Fruit fly (Drosophila melanogaster) whole organism, embryonic: Measurements from ENCODE around the gene CG4660.
A peak's percentile ranks its signal among the peaks of the same experiment; 100 is the strongest.

Source experiments
- Atf6 ChIP-seq: fragments of 200-800 bp; sonication (Bioruptor generic); IDR thresholded peaks from 2 replicates; pipeline ENCODE4 v1.3.6; 2022; ENCODE audit warnings: missing biosample characterization, missing genetic modification characterization
- CG10274 ChIP-seq: fragments of 200-800 bp; sonication (Bioruptor generic); optimal IDR thresholded peaks from 3 replicates; lab custom pipeline; 2017; ENCODE audit warnings: missing biosample characterization, mild to moderate bottlenecking, missing genetic modification characterization
- CG11398 ChIP-seq: fragments of 200-800 bp; sonication (Bioruptor generic); optimal IDR thresholded peaks from 2 replicates; lab custom pipeline; 2016; ENCODE audit warnings: missing biosample characterization, missing genetic modification characterization
- CG11723 ChIP-seq: fragments of 200-800 bp; sonication (Bioruptor generic); optimal IDR thresholded peaks from 2 replicates; lab custom pipeline; 2017; ENCODE audit warnings: missing biosample characterization, mild to moderate bottlenecking, missing genetic modification characterization
- CG12744 ChIP-seq: fragments of 200-800 bp; sonication (Bioruptor generic); optimal IDR thresholded peaks from 2 replicates; lab custom pipeline; 2016; ENCODE audit warnings: missing biosample characterization, missing genetic modification characterization
- CG13894 ChIP-seq: fragments of 200-800 bp; sonication (Bioruptor generic); optimal IDR thresholded peaks from 3 replicates; lab custom pipeline; 2018; ENCODE audit warnings: missing biosample characterization, mild to moderate bottlenecking, missing genetic modification characterization, moderate library complexity
- CG1602 ChIP-seq: fragments of 200-800 bp; sonication (Bioruptor generic); optimal IDR thresholded peaks from 3 replicates; lab custom pipeline; 2016; ENCODE audit warnings: missing biosample characterization, missing genetic modification characterization
- CG1647 ChIP-seq: fragments of 200-800 bp; sonication (Bioruptor generic); optimal IDR thresholded peaks from 3 replicates; lab custom pipeline; 2016; ENCODE audit warnings: missing biosample characterization, missing genetic modification characterization
- CG16813 ChIP-seq: fragments of 200-800 bp; sonication (Bioruptor generic); IDR thresholded peaks from 3 replicates; pipeline ENCODE4 v1.3.6; 2022; ENCODE audit warnings: missing biosample characterization, missing genetic modification characterization; ENCODE audit not compliant: partially characterized antibody
- CG17385 ChIP-seq: fragments of 200-800 bp; sonication (Bioruptor generic); optimal IDR thresholded peaks from 3 replicates; lab custom pipeline; 2018; ENCODE audit warnings: missing biosample characterization, mild to moderate bottlenecking, missing genetic modification characterization
- CG17912 ChIP-seq: fragments of 200-800 bp; sonication (Bioruptor generic); optimal IDR thresholded peaks from 2 replicates; lab custom pipeline; 2018; ENCODE audit warnings: missing biosample characterization, mild to moderate bottlenecking, missing genetic modification characterization
- CG1792 ChIP-seq: fragments of 200-800 bp; sonication (Bioruptor generic); optimal IDR thresholded peaks from 2 replicates; lab custom pipeline; 2016; ENCODE audit warnings: missing biosample characterization, missing genetic modification characterization
- CG1832 ChIP-seq: fragments of 200-800 bp; sonication (Bioruptor generic); optimal IDR thresholded peaks from 2 replicates; lab custom pipeline; 2017; ENCODE audit warnings: missing biosample characterization, mild to moderate bottlenecking, missing genetic modification characterization, inconsistent platforms
- CG18764 ChIP-seq: fragments of 200-800 bp; sonication (Bioruptor generic); optimal IDR thresholded peaks from 3 replicates; lab custom pipeline; 2016; ENCODE audit warnings: missing biosample characterization, missing genetic modification characterization
- CG30403 ChIP-seq: fragments of 200-800 bp; sonication (Bioruptor generic); optimal IDR thresholded peaks from 3 replicates; lab custom pipeline; 2016; ENCODE audit warnings: missing biosample characterization, missing genetic modification characterization
- CG32767 ChIP-seq: fragments of 200-800 bp; sonication (Bioruptor generic); IDR thresholded peaks from 2 replicates; pipeline ENCODE4 v1.3.6; 2022; ENCODE audit warnings: missing biosample characterization, missing genetic modification characterization
- CG34224 ChIP-seq: fragments of 200-800 bp; sonication (Bioruptor generic); IDR thresholded peaks from 3 replicates; pipeline ENCODE4 v1.3.6; 2022; ENCODE audit warnings: missing biosample characterization, missing genetic modification characterization; ENCODE audit not compliant: partially characterized antibody
- CG3838 ChIP-seq: fragments of 200-800 bp; sonication (Bioruptor generic); optimal IDR thresholded peaks from 3 replicates; lab custom pipeline; 2016; ENCODE audit warnings: missing biosample characterization, missing genetic modification characterization
- CG4282 ChIP-seq: fragments of 200-800 bp; sonication (Bioruptor generic); optimal IDR thresholded peaks from 2 replicates; lab custom pipeline; 2016; ENCODE audit warnings: missing biosample characterization, missing genetic modification characterization
- CG4730 ChIP-seq: fragments of 200-800 bp; sonication (Bioruptor generic); IDR thresholded peaks from 2 replicates; pipeline ENCODE4 v1.3.6; 2022; ENCODE audit warnings: missing biosample characterization, missing genetic modification characterization
- CG6689 ChIP-seq: fragments of 200-800 bp; sonication (Bioruptor generic); IDR thresholded peaks from 2 replicates; pipeline ENCODE4 v1.3.6; 2022; ENCODE audit warnings: missing biosample characterization, missing genetic modification characterization
- CG9215 ChIP-seq: fragments of 200-800 bp; sonication (Bioruptor generic); IDR thresholded peaks from 2 replicates; pipeline ENCODE4 v1.3.6; 2022; ENCODE audit warnings: missing biosample characterization, missing genetic modification characterization
- CG9817 ChIP-seq: fragments of 200-800 bp; sonication (Bioruptor generic); optimal IDR thresholded peaks from 2 replicates; lab custom pipeline; 2018; ENCODE audit warnings: missing biosample characterization, mild to moderate bottlenecking, missing genetic modification characterization, moderate library complexity
- Dbx ChIP-seq: fragments of 200-800 bp; sonication (Bioruptor generic); IDR thresholded peaks from 3 replicates; pipeline ENCODE4 v1.3.6; 2022; ENCODE audit warnings: missing biosample characterization, missing genetic modification characterization
- Fer1 ChIP-seq: fragments of 200-800 bp; sonication (Bioruptor generic); optimal IDR thresholded peaks from 2 replicates; lab custom pipeline; 2017; ENCODE audit warnings: missing biosample characterization, mild to moderate bottlenecking, missing genetic modification characterization
- Fer2 ChIP-seq: fragments of 200-800 bp; sonication (Bioruptor generic); optimal IDR thresholded peaks from 2 replicates; lab custom pipeline; 2018; ENCODE audit warnings: missing biosample characterization, mild to moderate bottlenecking, missing genetic modification characterization, moderate library complexity
- Gsc ChIP-seq: fragments of 200-800 bp; sonication (Bioruptor generic); IDR thresholded peaks from 2 replicates; pipeline ENCODE4 v1.3.6; 2022; ENCODE audit warnings: missing biosample characterization, missing genetic modification characterization
- Hey ChIP-seq: fragments of 200-800 bp; sonication (Bioruptor generic); optimal IDR thresholded peaks from 3 replicates; lab custom pipeline; 2018; ENCODE audit warnings: missing biosample characterization, mild to moderate bottlenecking, missing genetic modification characterization
- Hmx ChIP-seq: fragments of 200-800 bp; sonication (Bioruptor generic); optimal IDR thresholded peaks from 2 replicates; lab custom pipeline; 2016; ENCODE audit warnings: missing biosample characterization, missing genetic modification characterization
- MESR4 ChIP-seq: fragments of 200-800 bp; sonication (Bioruptor generic); optimal IDR thresholded peaks from 2 replicates; lab custom pipeline; 2018; ENCODE audit warnings: missing biosample characterization, mild to moderate bottlenecking, missing genetic modification characterization, moderate library complexity
- Ravus ChIP-seq: fragments of 200-800 bp; sonication (Bioruptor generic); IDR thresholded peaks from 2 replicates; pipeline ENCODE4 v1.3.6; 2022; ENCODE audit warnings: missing biosample characterization, missing genetic modification characterization
- Side ChIP-seq: fragments of 200-800 bp; sonication (Bioruptor generic); optimal IDR thresholded peaks from 2 replicates; lab custom pipeline; 2016; ENCODE audit warnings: missing biosample characterization, missing genetic modification characterization
- Ssrp ChIP-seq: fragments of 200-800 bp; sonication (Bioruptor generic); optimal IDR thresholded peaks from 2 replicates; lab custom pipeline; 2018; ENCODE audit warnings: missing biosample characterization, mild to moderate bottlenecking, missing genetic modification characterization, moderate library complexity
- Trl ChIP-seq, 3 experiments: fragments of >200 bp in 2 of 3; fragments of 200-800 bp in 1 of 3; sonication (Bioruptor generic) in 1 of 3; optimal IDR thresholded peaks; 2 replicates in 1 of 3; 3 replicates in 2 of 3; lab custom pipeline; 2016 to 2017; ENCODE audit warnings: missing biosample characterization in 1 of 3, missing genetic modification characterization in 1 of 3
- ase ChIP-seq: fragments of 200-800 bp; sonication (Bioruptor generic); IDR thresholded peaks from 3 replicates; pipeline ENCODE4 v1.3.6; 2022; ENCODE audit warnings: missing biosample characterization, missing genetic modification characterization
- bsh ChIP-seq, 2 experiments: fragments of 200-800 bp; sonication (Bioruptor generic); optimal IDR thresholded peaks; 2 replicates each; lab custom pipeline; 2017 to 2018; ENCODE audit warnings: mild to moderate bottlenecking in 2 of 2, missing biosample characterization in 2 of 2, missing genetic modification characterization in 2 of 2, moderate library complexity in 1 of 2
- crol ChIP-seq: fragments of 200-800 bp; sonication (Bioruptor generic); IDR thresholded peaks from 2 replicates; pipeline ENCODE4 v1.3.6; 2022; ENCODE audit warnings: missing biosample characterization, missing genetic modification characterization
- cwo ChIP-seq: fragments of 200-800 bp; sonication (Bioruptor generic); optimal IDR thresholded peaks from 3 replicates; lab custom pipeline; 2017; ENCODE audit warnings: missing biosample characterization, missing genetic modification characterization, mild to moderate bottlenecking, moderate library complexity, missing genetic modification reagents
- dati ChIP-seq: fragments of 200-800 bp; sonication (Bioruptor generic); IDR thresholded peaks from 2 replicates; pipeline ENCODE4 v1.3.6; 2022; ENCODE audit warnings: missing biosample characterization, missing genetic modification characterization
- fd96Cb ChIP-seq: fragments of 200-800 bp; sonication (Bioruptor generic); optimal IDR thresholded peaks from 2 replicates; lab custom pipeline; 2018; ENCODE audit warnings: missing biosample characterization, mild to moderate bottlenecking, missing genetic modification characterization, moderate library complexity
- jigr1 ChIP-seq: fragments of 200-800 bp; sonication (Bioruptor generic); IDR thresholded peaks from 3 replicates; pipeline ENCODE4 v1.3.6; 2022; ENCODE audit warnings: missing biosample characterization, missing genetic modification characterization
- ken ChIP-seq: fragments of 200-800 bp; sonication (Bioruptor generic); IDR thresholded peaks from 3 replicates; pipeline ENCODE4 v1.3.6; 2022; ENCODE audit warnings: missing biosample characterization, missing genetic modification characterization
- lilli ChIP-seq: fragments of 200-800 bp; sonication (Bioruptor generic); optimal IDR thresholded peaks from 3 replicates; lab custom pipeline; 2016; ENCODE audit warnings: missing biosample characterization, missing genetic modification characterization
- nmo ChIP-seq: fragments of 200-800 bp; sonication (Bioruptor generic); optimal IDR thresholded peaks from 2 replicates; lab custom pipeline; 2018; ENCODE audit warnings: missing biosample characterization, mild to moderate bottlenecking, missing genetic modification characterization, moderate library complexity
- pb ChIP-seq: fragments of 200-800 bp; sonication (Bioruptor generic); optimal IDR thresholded peaks from 3 replicates; lab custom pipeline; 2016; ENCODE audit warnings: missing biosample characterization, missing genetic modification characterization
- prd ChIP-seq, 3 experiments: fragments of >200 bp in 2 of 3; fragments of 200-800 bp in 1 of 3; sonication (Bioruptor generic) in 1 of 3; optimal IDR thresholded peaks in 2 of 3; IDR thresholded peaks in 1 of 3; 2 replicates in 2 of 3; 3 replicates in 1 of 3; pipeline versions ENCODE4 v1.3.6 to Lab custom; 2017 to 2022; ENCODE audit warnings: missing biosample characterization in 1 of 3, missing genetic modification characterization in 1 of 3
- sd ChIP-seq: fragments of 200-800 bp; sonication (Bioruptor generic); optimal IDR thresholded peaks from 3 replicates; lab custom pipeline; 2018; ENCODE audit warnings: missing biosample characterization, mild to moderate bottlenecking, missing genetic modification characterization, moderate library complexity
- slp2 ChIP-seq: fragments of 200-800 bp; sonication (Bioruptor generic); optimal IDR thresholded peaks from 2 replicates; lab custom pipeline; 2016; ENCODE audit warnings: missing biosample characterization, missing genetic modification characterization
- twi ChIP-seq: fragments of 200-800 bp; optimal IDR thresholded peaks from 2 replicates; lab custom pipeline; 2019; ENCODE audit warnings: missing biosample characterization, mild to moderate bottlenecking, missing genetic modification characterization, moderate library complexity
- vvl ChIP-seq: fragments of 200-800 bp; sonication (Bioruptor generic); IDR thresholded peaks from 2 replicates; pipeline ENCODE4 v1.3.6; 2022; ENCODE audit warnings: missing biosample characterization, missing genetic modification characterization
- yki ChIP-seq: fragments of >200 bp; optimal IDR thresholded peaks from 3 replicates; lab custom pipeline; 2018

Gene CG4660

dm6 chrX:6109872-6110271 is 28.7 kb upstream of the CG4660 start (continued):
- TF ChIP-seq CG11398 (GFP tag; lab: Kevin White, UChicago) = no peak
- TF ChIP-seq Fer1 = no peak
- no peak for TF ChIP-seq MESR4 (GFP tag; lab: Kevin White, UChicago)
- TF ChIP-seq Gsc (GFP tag; lab: Robert Waterston, UW) = no peak
- TF ChIP-seq jigr1 (GFP tag; lab: Robert Waterston, UW) = no peak
- TF ChIP-seq lilli = no peak
- no peak for TF ChIP-seq bsh (GFP tag; optimal IDR thresholded peaks at IDR 0.05; lab: Kevin White, UChicago)
- peak; percentile 61; the same call in 2 of the 3 replicates for TF ChIP-seq ken (GFP tag; lab: Robert Waterston, UW)
- TF ChIP-seq vvl (GFP tag; lab: Robert Waterston, UW) = peak; percentile 57; the same call in 1 of the 2 replicates
- TF ChIP-seq CG11723 (GFP tag; lab: Kevin White, UChicago) = no peak
- peak; percentile 39 for TF ChIP-seq nmo (GFP tag; lab: Kevin White, UChicago)
- no peak for TF ChIP-seq Fer2 (tag; lab: Kevin White, UChicago)
- TF ChIP-seq CG18764 (GFP tag; lab: Kevin White, UChicago) = no peak
- no peak for TF ChIP-seq twi (tag; lab: Kevin White, UChicago)
- peak; percentile 26 for TF ChIP-seq CG1602 (GFP tag; lab: Kevin White, UChicago)
- peak; percentile 18 for TF ChIP-seq fd96Cb (tag; lab: Kevin White, UChicago)
- TF ChIP-seq Trl (optimal IDR thresholded peaks at IDR 0.05; lab: Kevin White, UChicago) = no peak
- peak; percentile 31 for TF ChIP-seq Trl (GFP tag; optimal IDR thresholded peaks at IDR 0.05; lab: Kevin White, UChicago)
- TF ChIP-seq prd (optimal IDR thresholded peaks at IDR 0.05; lab: Kevin White, UChicago) = no peak
- TF ChIP-seq prd (GFP tag; IDR thresholded peaks at IDR 0.05; lab: Robert Waterston, UW) = peak; percentile 55; the same call in 2 of the 3 replicates
- TF ChIP-seq CG34224 (GFP tag; lab: Robert Waterston, UW) = no peak
- TF ChIP-seq CG4730 (GFP tag; lab: Robert Waterston, UW) = peak; percentile 45; the same call in 1 of the 2 replicates
- no peak for TF ChIP-seq dati
- TF ChIP-seq pb (GFP tag; lab: Kevin White, UChicago) = peak; percentile 6
- no peak for TF ChIP-seq CG6689 (GFP tag; lab: Robert Waterston, UW)
- no peak for TF ChIP-seq CG12744 (GFP tag; lab: Kevin White, UChicago)
- TF ChIP-seq CG16813 = peak; percentile 36; the same call in 1 of the 3 replicates
- no peak for TF ChIP-seq yki
- 0 out of 2 replicates have a peak, but pooled peaks have one; percentile 7 for TF ChIP-seq crol (GFP tag; lab: Robert Waterston, UW)
- no peak for TF ChIP-seq Hey
- TF ChIP-seq Atf6 = no peak
- no peak for TF ChIP-seq CG1792 (GFP tag; lab: Kevin White, UChicago)
- no peak for TF ChIP-seq CG1647 (GFP tag; lab: Kevin White, UChicago)
- no peak for TF ChIP-seq CG13894 (tag; lab: Kevin White, UChicago)
- no peak for TF ChIP-seq cwo (GFP tag; lab: Kevin White, UChicago)
- no peak for TF ChIP-seq CG4282 (GFP tag; lab: Kevin White, UChicago)
- no peak for TF ChIP-seq ase (GFP tag; lab: Robert Waterston, UW)
- TF ChIP-seq Hmx (GFP tag; lab: Kevin White, UChicago) = no peak
- TF ChIP-seq Ssrp (tag; lab: Kevin White, UChicago) = peak; percentile 16
- no peak for TF ChIP-seq CG17912 (GFP tag; lab: Kevin White, UChicago)
- no peak for TF ChIP-seq CG1832
- no peak for TF ChIP-seq CG10274
- TF ChIP-seq CG30403 (GFP tag; lab: Kevin White, UChicago) = peak; percentile 22
- TF ChIP-seq CG3838 (GFP tag; lab: Kevin White, UChicago) = no peak
- TF ChIP-seq Side (GFP tag; lab: Kevin White, UChicago) = no peak
- no peak for TF ChIP-seq CG9215 (GFP tag; lab: Robert Waterston, UW)
- TF ChIP-seq Ravus (GFP tag; lab: Robert Waterston, UW) = no peak
- no peak for TF ChIP-seq CG17385 (GFP tag; lab: Kevin White, UChicago)
- no peak for TF ChIP-seq sd (tag; lab: Kevin White, UChicago)
- TF ChIP-seq CG32767 (GFP tag; lab: Robert Waterston, UW) = no peak
- TF ChIP-seq Dbx (GFP tag; lab: Robert Waterston, UW) = peak; percentile 68; the same call in 2 of the 3 replicates
- peak; percentile 36 for TF ChIP-seq CG9817 (tag; lab: Kevin White, UChicago)
- no peak for TF ChIP-seq slp2
